Worm (Caenorhabditis elegans) whole organism, young adult: ENCODE measurements around the gene gldi-7.
A peak's percentile ranks its signal among the peaks of the same experiment; 100 is the strongest.

Experiments
- C06A6.2 ChIP-seq: fragments of 200-800 bp; sonication (Bioruptor generic); conservative IDR thresholded peaks from 2 replicates; pipeline ENCODE4 v1.3.6; 2022; ENCODE audit warnings: missing genetic modification characterization, missing compliant biosample characterization
- F22D6.2 ChIP-seq: sonication (generic microtip); optimal IDR thresholded peaks from 2 replicates; lab custom pipeline; 2016; ENCODE audit warnings: mild to moderate bottlenecking, missing genetic modification characterization, missing compliant biosample characterization
- F33H1.4 ChIP-seq: fragments of 200-800 bp; sonication (Bioruptor generic); IDR thresholded peaks from 2 replicates; pipeline ENCODE4 v1.3.6; 2022; ENCODE audit warnings: missing genetic modification reagents, missing genetic modification characterization, missing compliant biosample characterization
- F39B2.1 ChIP-seq: fragments of 200-800 bp; sonication (Bioruptor generic); IDR thresholded peaks from 2 replicates; pipeline ENCODE4 v1.3.6; 2022; ENCODE audit warnings: missing genetic modification reagents, missing genetic modification characterization, missing compliant biosample characterization
- F57C9.4 ChIP-seq: sonication (generic microtip); optimal IDR thresholded peaks from 2 replicates; lab custom pipeline; 2017; ENCODE audit warnings: mild to moderate bottlenecking, missing genetic modification characterization, missing compliant biosample characterization
- T07F8.4 ChIP-seq: sonication (generic microtip); optimal IDR thresholded peaks from 2 replicates; lab custom pipeline; 2016; ENCODE audit warnings: mild to moderate bottlenecking, missing genetic modification characterization, moderate library complexity, missing compliant biosample characterization
- T26A5.8 ChIP-seq: sonication (generic microtip); optimal IDR thresholded peaks from 2 replicates; lab custom pipeline; 2016; ENCODE audit warnings: missing genetic modification characterization, missing compliant biosample characterization
- Y53F4B.3 ChIP-seq: fragments of 200-800 bp; sonication (Bioruptor generic); IDR thresholded peaks from 2 replicates; pipeline ENCODE4 v1.3.6; 2022; ENCODE audit warnings: missing genetic modification reagents, missing genetic modification characterization, missing compliant biosample characterization
- Y56A3A.18 ChIP-seq: fragments of 200-800 bp; sonication (Bioruptor generic); IDR thresholded peaks from 2 replicates; pipeline ENCODE4 v1.3.6; 2022; ENCODE audit warnings: missing genetic modification reagents, missing genetic modification characterization, missing compliant biosample characterization
- Y79H2A.3 ChIP-seq: fragments of 200-800 bp; sonication (Bioruptor generic); conservative IDR thresholded peaks from 2 replicates; pipeline ENCODE4 v1.3.6; 2022; ENCODE audit warnings: missing genetic modification reagents, missing genetic modification characterization, missing compliant biosample characterization
- ZK185.1 ChIP-seq: sonication (generic microtip); optimal IDR thresholded peaks from 2 replicates; lab custom pipeline; 2016; ENCODE audit warnings: mild to moderate bottlenecking, missing genetic modification characterization, missing compliant biosample characterization; ENCODE audit not compliant: poor library complexity, severe bottlenecking
- aptf-2 ChIP-seq: fragments of 200-800 bp; sonication (Bioruptor generic); conservative IDR thresholded peaks from 2 replicates; pipeline ENCODE4 v1.3.6; 2022; ENCODE audit warnings: missing genetic modification reagents, missing genetic modification characterization, missing compliant biosample characterization
- atf-7 ChIP-seq: sonication (generic microtip); optimal IDR thresholded peaks from 2 replicates; lab custom pipeline; 2017; ENCODE audit warnings: mild to moderate bottlenecking, missing genetic modification characterization, missing compliant biosample characterization
- athp-1 ChIP-seq: sonication (generic microtip); optimal IDR thresholded peaks from 2 replicates; lab custom pipeline; 2017; ENCODE audit warnings: mild to moderate bottlenecking, missing genetic modification characterization, missing compliant biosample characterization
- attf-5 ChIP-seq: fragments of 200-800 bp; sonication (Bioruptor generic); optimal IDR thresholded peaks from 2 replicates; lab custom pipeline; 2018; ENCODE audit warnings: mild to moderate bottlenecking, missing genetic modification characterization, missing compliant biosample characterization
- attf-6 ChIP-seq: fragments of 200-800 bp; sonication (Bioruptor generic); IDR thresholded peaks from 2 replicates; pipeline ENCODE4 v1.3.6; 2022; ENCODE audit warnings: missing genetic modification reagents, missing genetic modification characterization, missing compliant biosample characterization
- ceh-58 ChIP-seq: fragments of 200-800 bp; sonication (Bioruptor generic); IDR thresholded peaks from 2 replicates; pipeline ENCODE4 v1.3.6; 2022; ENCODE audit warnings: missing genetic modification characterization, missing compliant biosample characterization
- ceh-91 ChIP-seq: fragments of 200-800 bp; sonication (Bioruptor generic); IDR thresholded peaks from 2 replicates; pipeline ENCODE4 v1.3.6; 2022; ENCODE audit warnings: missing genetic modification reagents, missing genetic modification characterization, missing compliant biosample characterization
- chd-7 ChIP-seq: sonication (generic microtip); optimal IDR thresholded peaks from 2 replicates; lab custom pipeline; 2016; ENCODE audit warnings: mild to moderate bottlenecking, missing genetic modification characterization, moderate library complexity, missing compliant biosample characterization
- egl-44 ChIP-seq: fragments of 200-800 bp; sonication (Bioruptor generic); IDR thresholded peaks from 2 replicates; pipeline ENCODE4 v1.3.6; 2022; ENCODE audit warnings: missing genetic modification reagents, missing genetic modification characterization, missing compliant biosample characterization
- egrh-3 ChIP-seq: fragments of 200-800 bp; sonication (Bioruptor generic); IDR thresholded peaks from 2 replicates; pipeline ENCODE4 v1.3.6; 2022; ENCODE audit warnings: missing genetic modification reagents, missing genetic modification characterization, missing compliant biosample characterization
- ekl-4 ChIP-seq: fragments of 200-800 bp; sonication (Bioruptor generic); IDR thresholded peaks from 2 replicates; pipeline ENCODE4 v1.3.6; 2022; ENCODE audit warnings: missing genetic modification reagents, missing genetic modification characterization, missing compliant biosample characterization
- him-1 ChIP-seq: sonication (generic microtip); optimal IDR thresholded peaks from 2 replicates; lab custom pipeline; 2016; ENCODE audit warnings: missing genotype, missing genetic modification reagents, missing genetic modification characterization, missing compliant biosample characterization
- hlh-26 ChIP-seq: fragments of 200-800 bp; sonication (Bioruptor generic); conservative IDR thresholded peaks from 2 replicates; pipeline ENCODE4 v1.3.6; 2022; ENCODE audit warnings: missing genetic modification reagents, missing genetic modification characterization, missing compliant biosample characterization
- hrde-1 ChIP-seq: sonication (generic microtip); optimal IDR thresholded peaks from 2 replicates; lab custom pipeline; 2016; ENCODE audit warnings: missing genetic modification characterization, mild to moderate bottlenecking, missing compliant biosample characterization, moderate library complexity, missing genotype, missing genetic modification reagents, borderline replicate concordance
- lag-1 ChIP-seq: fragments of 200-800 bp; sonication (Bioruptor generic); IDR thresholded peaks from 2 replicates; pipeline ENCODE4 v1.3.6; 2022; ENCODE audit warnings: missing genetic modification reagents, missing genetic modification characterization, missing compliant biosample characterization
- let-526 ChIP-seq: fragments of 200-800 bp; sonication (Bioruptor generic); IDR thresholded peaks from 2 replicates; pipeline ENCODE4 v1.3.6; 2022; ENCODE audit warnings: missing genetic modification reagents, missing genetic modification characterization, missing compliant biosample characterization
- lin-26 ChIP-seq: fragments of 200-800 bp; sonication (Bioruptor generic); IDR thresholded peaks from 2 replicates; pipeline ENCODE4 v1.3.6; 2022; ENCODE audit warnings: missing genetic modification reagents, missing genetic modification characterization, missing compliant biosample characterization
- lin-54 ChIP-seq: fragments of 200-800 bp; sonication (Bioruptor generic); optimal IDR thresholded peaks from 2 replicates; lab custom pipeline; 2018; ENCODE audit warnings: mild to moderate bottlenecking, missing genetic modification characterization, missing compliant biosample characterization
- lsl-1 ChIP-seq: fragments of 200-800 bp; sonication (Bioruptor generic); optimal IDR thresholded peaks from 2 replicates; lab custom pipeline; 2018; ENCODE audit warnings: mild to moderate bottlenecking, missing genetic modification characterization, moderate library complexity, missing compliant biosample characterization
- madf-10 ChIP-seq: sonication (generic microtip); optimal IDR thresholded peaks from 2 replicates; lab custom pipeline; 2016; ENCODE audit warnings: mild to moderate bottlenecking, missing genetic modification characterization, missing compliant biosample characterization
- madf-3 ChIP-seq: fragments of 200-800 bp; sonication (Bioruptor generic); IDR thresholded peaks from 2 replicates; pipeline ENCODE4 v1.3.6; 2022; ENCODE audit warnings: missing genetic modification reagents, missing genetic modification characterization, missing compliant biosample characterization
- mel-28 ChIP-seq: sonication (generic microtip); optimal IDR thresholded peaks from 2 replicates; lab custom pipeline; 2016; ENCODE audit warnings: borderline replicate concordance, mild to moderate bottlenecking, missing genetic modification characterization, missing compliant biosample characterization
- nfya-1 ChIP-seq: sonication (generic microtip); optimal IDR thresholded peaks from 2 replicates; lab custom pipeline; 2017; ENCODE audit warnings: antibody characterized with exemption, missing compliant biosample characterization, missing genetic modification characterization, borderline replicate concordance; ENCODE audit not compliant: insufficient read depth
- nfyb-1 ChIP-seq: fragments of 200-800 bp; sonication (Bioruptor generic); IDR thresholded peaks from 2 replicates; pipeline ENCODE4 v1.3.6; 2022; ENCODE audit warnings: missing genetic modification reagents, missing genetic modification characterization, missing compliant biosample characterization
- nhr-120 ChIP-seq: fragments of 200-800 bp; sonication (Bioruptor generic); IDR thresholded peaks from 2 replicates; pipeline ENCODE4 v1.3.6; 2022; ENCODE audit warnings: missing genetic modification characterization, missing compliant biosample characterization
- nhr-27 ChIP-seq: fragments of 200-800 bp; sonication (Bioruptor generic); optimal IDR thresholded peaks from 2 replicates; lab custom pipeline; 2018; ENCODE audit warnings: mild to moderate bottlenecking, missing genetic modification characterization, moderate library complexity, missing compliant biosample characterization
- nhr-80 ChIP-seq: sonication (generic microtip); optimal IDR thresholded peaks from 2 replicates; lab custom pipeline; 2016; ENCODE audit warnings: missing genetic modification characterization, missing compliant biosample characterization
- pha-4 ChIP-seq: fragments of 150-350 bp; sonication (generic microtip); optimal IDR thresholded peaks from 2 replicates; lab custom pipeline; 2014; ENCODE audit warnings: missing biosample characterization, missing genetic modification reagents, missing genetic modification characterization
- repo-1 ChIP-seq: sonication (generic microtip); optimal IDR thresholded peaks from 2 replicates; lab custom pipeline; 2017; ENCODE audit warnings: mild to moderate bottlenecking, missing genetic modification characterization, missing compliant biosample characterization
- sdz-38 ChIP-seq: sonication (generic microtip); optimal IDR thresholded peaks from 2 replicates; lab custom pipeline; 2016; ENCODE audit warnings: missing genotype, missing genetic modification characterization, missing compliant biosample characterization
- snpc-1.3 ChIP-seq: sonication (generic microtip); optimal IDR thresholded peaks from 2 replicates; lab custom pipeline; 2017; ENCODE audit warnings: missing genetic modification characterization, mild to moderate bottlenecking, missing compliant biosample characterization, antibody characterized with exemption, moderate library complexity, missing genotype, missing genetic modification reagents; ENCODE audit not compliant: insufficient read depth
- snpc-4 ChIP-seq, 5 experiments: fragments of 150-350 bp in 1 of 5; sonication (generic microtip) in 4 of 5; optimal IDR thresholded peaks; 2 replicates each; lab custom pipeline; 2014 to 2018; ENCODE audit warnings: missing genetic modification characterization in 5 of 5, missing biosample characterization in 3 of 5, antibody characterized with exemption in 2 of 5, mild to moderate bottlenecking in 2 of 5, missing compliant biosample characterization in 2 of 5, missing genotype in 2 of 5, moderate library complexity in 2 of 5, missing genetic modification reagents in 1 of 5
- somi-1 ChIP-seq: fragments of 200-800 bp; sonication (Bioruptor generic); optimal IDR thresholded peaks from 2 replicates; lab custom pipeline; 2018; ENCODE audit warnings: mild to moderate bottlenecking, missing genetic modification characterization, missing compliant biosample characterization
- tbp1 ChIP-seq: fragments of 200-800 bp; sonication (Bioruptor generic); optimal IDR thresholded peaks from 2 replicates; lab custom pipeline; 2018; ENCODE audit warnings: mild to moderate bottlenecking, missing genetic modification characterization, missing compliant biosample characterization
- unc-62 ChIP-seq: fragments of 150-350 bp; optimal IDR thresholded peaks from 2 replicates; lab custom pipeline; 2014; ENCODE audit warnings: missing biosample characterization, missing genetic modification reagents, missing genetic modification characterization
- xnd-1 ChIP-seq: sonication (generic microtip); optimal IDR thresholded peaks from 2 replicates; lab custom pipeline; 2016; ENCODE audit warnings: missing genotype, missing genetic modification reagents, missing genetic modification characterization, missing compliant biosample characterization
- ztf-22 ChIP-seq: fragments of 200-800 bp; sonication (Bioruptor generic); optimal IDR thresholded peaks from 2 replicates; lab custom pipeline; 2018; ENCODE audit warnings: mild to moderate bottlenecking, missing genetic modification characterization, moderate library complexity, missing compliant biosample characterization

The gldi-7 gene

ce11 chrII:8570977-8571376 lies 40.0 kb upstream of the gldi-7 start, which contains the start of gene bcs-1 (continued):
- TF ChIP-seq T07F8.4 (tag; lab: Kevin White, UChicago) (no peak), egl-44 (GFP tag; lab: Robert Waterston, UW) (no peak), repo-1 (tag; lab: Kevin White, UChicago) (no peak), egrh-3 (GFP tag; lab: Robert Waterston, UW) (no peak), aptf-2 (GFP tag; lab: Robert Waterston, UW) (no peak), F33H1.4 (peak; percentile 19), ceh-91 (GFP tag; lab: Robert Waterston, UW) (0 out of 2 replicates have a peak, but pooled peaks have one; percentile 10), Y56A3A.18 (GFP tag; lab: Robert Waterston, UW) (no peak), lag-1 (GFP tag; lab: Robert Waterston, UW) (no peak), unc-62 (GFP tag; lab: Kevin White, UChicago) (no peak), snpc-1.3 (tag; lab: Kevin White, UChicago) (no peak), him-1 (tag; lab: Kevin White, UChicago) (no peak), ZK185.1 (tag; lab: Kevin White, UChicago) (no peak), F22D6.2 (no peak), ztf-22 (no peak), nhr-80 (tag; lab: Kevin White, UChicago) (no peak), snpc-4 (GFP tag; optimal IDR thresholded peaks at IDR 0.05; lab: Kevin White, UChicago) (peak; percentile 28), snpc-4 (tag; optimal IDR thresholded peaks at IDR 0.05; lab: Kevin White, UChicago) (no peak), attf-5 (GFP tag; lab: Kevin White, UChicago) (no peak), mel-28 (no peak), nhr-120 (GFP tag; lab: Robert Waterston, UW) (no peak), atf-7 (tag; lab: Kevin White, UChicago) (no peak), nfyb-1 (no peak), xnd-1 (tag; lab: Kevin White, UChicago) (no peak), nfya-1 (tag; lab: Kevin White, UChicago) (no peak), somi-1 (no peak), ekl-4 (GFP tag; lab: Robert Waterston, UW) (0 out of 2 replicates have a peak, but pooled peaks have one; percentile 20), hrde-1 (tag; lab: Kevin White, UChicago) (no peak), F57C9.4 (tag; lab: Kevin White, UChicago) (no peak), tbp1 (GFP tag; lab: Kevin White, UChicago) (no peak), let-526 (GFP tag; lab: Robert Waterston, UW) (no peak), Y53F4B.3 (GFP tag; lab: Robert Waterston, UW) (no peak), lin-54 (GFP tag; lab: Kevin White, UChicago) (peak; percentile 10), F39B2.1 (GFP tag; lab: Robert Waterston, UW) (0 out of 2 replicates have a peak, but pooled peaks have one; percentile 44), sdz-38 (tag; lab: Kevin White, UChicago) (no peak), madf-10 (tag; lab: Kevin White, UChicago) (no peak), attf-6 (peak; percentile 42), athp-1 (no peak), lsl-1 (GFP tag; lab: Kevin White, UChicago) (peak; percentile 26), nhr-27 (no peak), hlh-26 (GFP tag; lab: Robert Waterston, UW) (no peak), pha-4 (tag; lab: Kevin White, UChicago) (no peak), ceh-58 (no peak), madf-3 (GFP tag; lab: Robert Waterston, UW) (0 out of 2 replicates have a peak, but pooled peaks have one; percentile 67), chd-7 (tag; lab: Kevin White, UChicago) (no peak), lin-26 (no peak), C06A6.2 (GFP tag; lab: Robert Waterston, UW) (no peak), T26A5.8 (tag; lab: Kevin White, UChicago) (no peak), Y79H2A.3 (GFP tag; lab: Robert Waterston, UW) (no peak)
